Worm (Caenorhabditis elegans) whole organism, mixed stage, embryonic: ENCODE results near the gene T25F10.4.

Experiments used
- M03D4.4 ChIP-seq: sonication (generic microtip); optimal IDR thresholded peaks from 2 replicates; lab custom pipeline; 2017; ENCODE audit warnings: mild to moderate bottlenecking, missing genetic modification characterization, missing compliant biosample characterization
- bed-3 ChIP-seq: fragments of 200-800 bp; sonication (Bioruptor generic); optimal IDR thresholded peaks from 3 replicates; lab custom pipeline; 2018; ENCODE audit warnings: mild to moderate bottlenecking, missing genetic modification characterization, moderate library complexity, missing compliant biosample characterization
- blmp-1 ChIP-seq: fragments of 150-350 bp; optimal IDR thresholded peaks from 2 replicates; lab custom pipeline; 2014; ENCODE audit warnings: missing biosample characterization, missing genetic modification characterization
- ceh-43 ChIP-seq: fragments of 200-800 bp; sonication (Bioruptor generic); optimal IDR thresholded peaks from 2 replicates; lab custom pipeline; 2018; ENCODE audit warnings: mild to moderate bottlenecking, missing genetic modification characterization, moderate library complexity, missing compliant biosample characterization
- ceh-83 ChIP-seq: fragments of 200-800 bp; sonication (Bioruptor generic); optimal IDR thresholded peaks from 2 replicates; lab custom pipeline; 2018; ENCODE audit warnings: mild to moderate bottlenecking, missing genetic modification characterization, missing compliant biosample characterization
- ces-1 ChIP-seq: fragments of 150-350 bp; optimal IDR thresholded peaks from 2 replicates; lab custom pipeline; 2014; ENCODE audit warnings: missing biosample characterization, missing genetic modification reagents, missing genetic modification characterization
- cnd-1 ChIP-seq: fragments of 200-800 bp; sonication (Bioruptor generic); optimal IDR thresholded peaks from 2 replicates; lab custom pipeline; 2018; ENCODE audit warnings: mild to moderate bottlenecking, missing genetic modification characterization, missing compliant biosample characterization
- elt-1 ChIP-seq: sonication (generic microtip); optimal IDR thresholded peaks from 2 replicates; lab custom pipeline; 2017; ENCODE audit warnings: missing genetic modification characterization, mild to moderate bottlenecking, missing compliant biosample characterization, antibody characterized with exemption, moderate library complexity, borderline replicate concordance; ENCODE audit not compliant: insufficient read depth
- elt-3 ChIP-seq: fragments of 150-350 bp; optimal IDR thresholded peaks from 2 replicates; lab custom pipeline; 2014; ENCODE audit warnings: missing biosample characterization, missing genetic modification characterization
- ham-2 ChIP-seq: fragments of 200-800 bp; sonication (Bioruptor generic); optimal IDR thresholded peaks from 2 replicates; lab custom pipeline; 2018; ENCODE audit warnings: mild to moderate bottlenecking, missing genetic modification characterization, missing compliant biosample characterization
- hlh-1 ChIP-seq: fragments of 150-350 bp; optimal IDR thresholded peaks from 2 replicates; lab custom pipeline; 2014; ENCODE audit warnings: missing biosample characterization, missing genetic modification reagents, missing genetic modification characterization
- lin-13 ChIP-seq: fragments of 150-350 bp; optimal IDR thresholded peaks from 2 replicates; lab custom pipeline; 2014; ENCODE audit warnings: missing biosample characterization, missing genetic modification characterization
- lin-32 ChIP-seq: fragments of 200-800 bp; sonication (Bioruptor generic); optimal IDR thresholded peaks from 2 replicates; lab custom pipeline; 2018; ENCODE audit warnings: mild to moderate bottlenecking, missing genetic modification characterization, missing compliant biosample characterization
- lsy-2 ChIP-seq: fragments of 150-350 bp; optimal IDR thresholded peaks from 2 replicates; lab custom pipeline; 2014; ENCODE audit warnings: missing biosample characterization, missing genetic modification characterization
- mab-5 ChIP-seq: fragments of 150-350 bp; optimal IDR thresholded peaks from 2 replicates; lab custom pipeline; 2014; ENCODE audit warnings: missing biosample characterization, missing genetic modification characterization
- mep-1 ChIP-seq: fragments of 150-350 bp; optimal IDR thresholded peaks from 2 replicates; lab custom pipeline; 2017; ENCODE audit warnings: missing biosample characterization, missing genetic modification reagents, missing genetic modification characterization, inconsistent platforms
- mls-2 ChIP-seq: sonication (generic microtip); optimal IDR thresholded peaks from 2 replicates; lab custom pipeline; 2016; ENCODE audit warnings: mild to moderate bottlenecking, missing genetic modification characterization, moderate library complexity, missing compliant biosample characterization
- nhr-12 ChIP-seq: fragments of 150-350 bp; optimal IDR thresholded peaks from 2 replicates; lab custom pipeline; 2014; ENCODE audit warnings: missing biosample characterization, missing genetic modification characterization
- nhr-2 ChIP-seq: fragments of 150-350 bp; optimal IDR thresholded peaks from 2 replicates; lab custom pipeline; 2014; ENCODE audit warnings: missing biosample characterization, missing genetic modification characterization
- nhr-237 ChIP-seq: fragments of 150-350 bp; optimal IDR thresholded peaks from 2 replicates; lab custom pipeline; 2014; ENCODE audit warnings: missing biosample characterization, missing genetic modification characterization
- nhr-28 ChIP-seq: fragments of 150-350 bp; optimal IDR thresholded peaks from 2 replicates; lab custom pipeline; 2014; ENCODE audit warnings: missing biosample characterization, missing genetic modification characterization
- nhr-76 ChIP-seq: sonication (generic microtip); optimal IDR thresholded peaks from 2 replicates; lab custom pipeline; 2017; ENCODE audit warnings: missing biosample characterization, missing genetic modification characterization
- pha-4 ChIP-seq: fragments of 150-350 bp; optimal IDR thresholded peaks from 2 replicates; lab custom pipeline; 2018; ENCODE audit warnings: missing biosample characterization, missing genetic modification reagents, missing genetic modification characterization
- sem-2 ChIP-seq: fragments of 200-800 bp; sonication (Bioruptor generic); optimal IDR thresholded peaks from 2 replicates; lab custom pipeline; 2018; ENCODE audit warnings: mild to moderate bottlenecking, missing genetic modification characterization, missing compliant biosample characterization
- snpc-4 ChIP-seq: fragments of 150-350 bp; optimal IDR thresholded peaks from 2 replicates; lab custom pipeline; 2014; ENCODE audit warnings: missing biosample characterization, missing genetic modification characterization
- tbx-8 ChIP-seq: fragments of 200-800 bp; sonication (Bioruptor generic); optimal IDR thresholded peaks from 2 replicates; lab custom pipeline; 2018; ENCODE audit warnings: mild to moderate bottlenecking, missing genetic modification characterization, moderate library complexity, missing compliant biosample characterization
- unc-120 ChIP-seq: sonication (generic microtip); optimal IDR thresholded peaks from 2 replicates; lab custom pipeline; 2017; ENCODE audit warnings: missing genetic modification characterization, missing compliant biosample characterization; ENCODE audit not compliant: poor library complexity, severe bottlenecking
- unc-39 ChIP-seq: fragments of 150-350 bp; optimal IDR thresholded peaks from 2 replicates; lab custom pipeline; 2014; ENCODE audit warnings: missing biosample characterization, missing genetic modification characterization
- unc-62 ChIP-seq: fragments of 150-350 bp; optimal IDR thresholded peaks from 2 replicates; lab custom pipeline; 2014; ENCODE audit warnings: missing biosample characterization, missing genetic modification reagents, missing genetic modification characterization
- zip-8 ChIP-seq: fragments of 150-350 bp; optimal IDR thresholded peaks from 2 replicates; lab custom pipeline; 2014; ENCODE audit warnings: missing biosample characterization, missing genetic modification characterization
- ztf-11 ChIP-seq: fragments of 150-350 bp; optimal IDR thresholded peaks from 2 replicates; lab custom pipeline; 2014; ENCODE audit warnings: missing biosample characterization, missing genetic modification characterization

Gene T25F10.4

ce11 chrV:6762361-6762760, at the start of gene T25F10.4:
Gene T25F10.4 (minus strand): TSS chrV:6762461.
- TF ChIP-seq tbx-8 (GFP tag; lab: Kevin White, UChicago) (no peak), pha-4 (no peak), sem-2 (GFP tag; lab: Kevin White, UChicago) (no peak), nhr-12 (tag; lab: Kevin White, UChicago) (no peak), nhr-76 (tag; lab: Kevin White, UChicago) (no peak), M03D4.4 (no peak), lin-13 (no peak), nhr-2 (tag; lab: Kevin White, UChicago) (no peak), ces-1 (no peak), unc-62 (GFP tag; lab: Kevin White, UChicago) (no peak), bed-3 (GFP tag; lab: Kevin White, UChicago) (no peak), blmp-1 (no peak), lsy-2 (tag; lab: Kevin White, UChicago) (no peak)
- TF ChIP-seq, all 35 proteins: peak for 0

- TF ChIP-seq unc-120 (tag; lab: Kevin White, UChicago) (no peak), M03D4.4 (no peak), elt-1 (no peak)
Measured at ce11 chrV:6811863-6812262, 49.6 kb upstream of the T25F10.4 start.

ce11 chrV:6810091-6810490, 47.8 kb upstream of the T25F10.4 start:
- TF ChIP-seq mls-2 (tag; lab: Kevin White, UChicago) (no peak), ham-2 (no peak), nhr-28 (tag; lab: Kevin White, UChicago) (no peak), elt-3 (tag; lab: Kevin White, UChicago) (no peak), bed-3 (GFP tag; lab: Kevin White, UChicago) (no peak), hlh-1 (tag; lab: Kevin White, UChicago) (no peak), nhr-12 (tag; lab: Kevin White, UChicago) (no peak), lin-32 (GFP tag; lab: Kevin White, UChicago) (no peak), lin-13 (no peak), cnd-1 (no peak), mab-5 (tag; lab: Kevin White, UChicago) (no peak), M03D4.4 (no peak), unc-39 (tag; lab: Kevin White, UChicago) (no peak), snpc-4 (tag; lab: Kevin White, UChicago) (no peak), zip-8 (tag; lab: Kevin White, UChicago) (no peak), ceh-83 (GFP tag; lab: Kevin White, UChicago) (no peak), ceh-43 (GFP tag; lab: Kevin White, UChicago) (no peak), nhr-237 (tag; lab: Kevin White, UChicago) (no peak)
- TF ChIP-seq, all 35 proteins: peak for 0

ce11 chrV:6808962-6809361, 46.7 kb upstream of the T25F10.4 start, which contains the start of gene dmsr-16:
Gene dmsr-16 (minus strand): TSS chrV:6809062.
- no peak for TF ChIP-seq bed-3 (GFP tag; lab: Kevin White, UChicago)
- no peak for TF ChIP-seq lin-32 (GFP tag; lab: Kevin White, UChicago)
- TF ChIP-seq hlh-1 (tag; lab: Kevin White, UChicago), result no peak
- no peak for TF ChIP-seq snpc-4 (tag; lab: Kevin White, UChicago)
- TF ChIP-seq zip-8 (tag; lab: Kevin White, UChicago), result no peak
- no peak for TF ChIP-seq nhr-76 (tag; lab: Kevin White, UChicago)
- TF ChIP-seq, all 35 proteins: peak for 0

ce11 chrV:6806340-6806739, 44.1 kb upstream of the T25F10.4 start, which contains the start of gene dmsr-12:
Gene dmsr-12 (minus strand): TSS chrV:6806440.
- TF ChIP-seq blmp-1 (no peak), nhr-12 (tag; lab: Kevin White, UChicago) (no peak)

- no peak for TF ChIP-seq mep-1 (tag; lab: Kevin White, UChicago)
- no peak for TF ChIP-seq elt-3 (tag; lab: Kevin White, UChicago)
- TF ChIP-seq ces-1, result no peak
- no peak for TF ChIP-seq unc-62 (GFP tag; lab: Kevin White, UChicago)
- TF ChIP-seq hlh-1 (tag; lab: Kevin White, UChicago), result no peak
- TF ChIP-seq lin-32 (GFP tag; lab: Kevin White, UChicago), result no peak
- no peak for TF ChIP-seq ztf-11 (tag; lab: Kevin White, UChicago)
- no peak for TF ChIP-seq ham-2
- TF ChIP-seq sem-2 (GFP tag; lab: Kevin White, UChicago), result no peak
Measured at ce11 chrV:6803992-6804391, 41.7 kb upstream of the T25F10.4 start, which contains the start of gene dmsr-11. Gene dmsr-11 (minus strand): TSS chrV:6804092.
